Worm (Caenorhabditis elegans) whole organism, midembryonic: ENCODE data around the gene ZC250.4.

Experiments used
- T22C8.4 ChIP-seq: fragments of 200-800 bp; sonication (Bioruptor generic); IDR thresholded peaks from 2 replicates; pipeline ENCODE4 v1.3.6; 2022; ENCODE audit warnings: missing genetic modification characterization, missing compliant biosample characterization
- cog-1 ChIP-seq: sonication (generic microtip); optimal IDR thresholded peaks from 2 replicates; lab custom pipeline; 2016; ENCODE audit warnings: missing genetic modification characterization, missing compliant biosample characterization
- flt-1 ChIP-seq: fragments of 200-800 bp; sonication (Bioruptor generic); IDR thresholded peaks from 2 replicates; pipeline ENCODE4 v1.3.6; 2022; ENCODE audit warnings: missing genetic modification characterization, missing compliant biosample characterization
- klf-2 ChIP-seq: fragments of 200-800 bp; sonication (Bioruptor generic); conservative IDR thresholded peaks from 2 replicates; pipeline ENCODE4 v1.3.6; 2022; ENCODE audit warnings: missing genetic modification reagents, missing genetic modification characterization, missing compliant biosample characterization
- med-1 ChIP-seq: sonication (generic microtip); optimal IDR thresholded peaks from 2 replicates; lab custom pipeline; 2017; ENCODE audit warnings: missing genetic modification characterization, mild to moderate bottlenecking, missing compliant biosample characterization, antibody characterized with exemption, missing genetic modification reagents; ENCODE audit not compliant: insufficient read depth
- ref-1 ChIP-seq: fragments of 200-800 bp; sonication (Bioruptor generic); conservative IDR thresholded peaks from 2 replicates; pipeline ENCODE4 v1.3.6; 2022; ENCODE audit warnings: missing genetic modification reagents, missing genetic modification characterization, missing compliant biosample characterization
- tab-1 ChIP-seq: fragments of 200-800 bp; sonication (Bioruptor generic); IDR thresholded peaks from 2 replicates; pipeline ENCODE4 v1.3.6; 2022; ENCODE audit warnings: missing genetic modification characterization, missing compliant biosample characterization
- ztf-23 ChIP-seq: fragments of 200-800 bp; sonication (Bioruptor generic); IDR thresholded peaks from 2 replicates; pipeline ENCODE4 v1.3.6; 2022; ENCODE audit warnings: missing genetic modification reagents, missing genetic modification characterization, missing compliant biosample characterization
- ztf-29 ChIP-seq: fragments of 200-800 bp; sonication (Bioruptor generic); IDR thresholded peaks from 2 replicates; pipeline ENCODE4 v1.3.6; 2022; ENCODE audit warnings: missing genetic modification reagents, missing genetic modification characterization, missing compliant biosample characterization

DNA sequence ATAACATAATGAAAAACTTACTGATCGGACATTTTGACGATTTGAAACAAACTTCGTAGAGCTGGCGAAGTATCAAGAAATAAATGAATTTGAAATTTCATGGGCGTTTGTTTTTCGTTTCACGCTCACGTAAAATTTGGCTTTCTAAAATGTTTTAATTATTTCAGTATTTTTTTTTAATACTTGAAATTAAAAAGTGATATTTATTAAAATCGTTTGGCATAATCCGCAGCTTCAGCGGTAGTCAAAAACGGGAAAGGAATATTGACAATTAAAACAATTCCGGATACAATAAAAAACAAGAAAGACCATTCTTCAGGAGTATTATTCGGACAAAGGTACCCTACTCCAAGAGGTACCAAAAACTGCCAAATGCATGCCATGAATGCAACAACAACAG is 30.2 kb downstream of the ZC250.4 start, which contains the start of gene fbxa-183:
- TF ChIP-seq T22C8.4 (GFP tag; lab: Robert Waterston, UW) (no peak), ztf-29 (no peak), tab-1 (GFP tag; lab: Robert Waterston, UW) (no peak), med-1 (GFP tag; lab: Kevin White, UChicago) (no peak), ref-1 (GFP tag; lab: Robert Waterston, UW) (no peak), ztf-23 (GFP tag; lab: Robert Waterston, UW) (no peak), klf-2 (GFP tag; lab: Robert Waterston, UW) (no peak), cog-1 (tag; lab: Kevin White, UChicago) (no peak), flt-1 (GFP tag; lab: Robert Waterston, UW) (no peak)
